Worm (Caenorhabditis elegans) whole organism, late embryonic: Measurements from ENCODE around the gene Y40A1A.2.

ENCODE experiments used
- F13H6.1 ChIP-seq: sonication (generic microtip); optimal IDR thresholded peaks from 2 replicates; lab custom pipeline; 2016; ENCODE audit warnings: missing genetic modification characterization, missing compliant biosample characterization
- ama-1 ChIP-seq: fragments of 150-350 bp; optimal IDR thresholded peaks from 2 replicates; lab custom pipeline; 2014
- hlh-30 ChIP-seq: sonication (generic microtip); optimal IDR thresholded peaks from 2 replicates; lab custom pipeline; 2017; ENCODE audit warnings: antibody characterized with exemption, missing genetic modification characterization, missing compliant biosample characterization; ENCODE audit not compliant: insufficient read depth
- nfya-1 ChIP-seq: sonication (generic microtip); optimal IDR thresholded peaks from 2 replicates; lab custom pipeline; 2017; ENCODE audit warnings: missing genetic modification characterization, mild to moderate bottlenecking, missing compliant biosample characterization, antibody characterized with exemption, moderate library complexity
- odd-2 ChIP-seq: sonication (generic microtip); optimal IDR thresholded peaks from 2 replicates; lab custom pipeline; 2017; ENCODE audit warnings: antibody characterized with exemption, mild to moderate bottlenecking, missing genetic modification characterization, missing compliant biosample characterization
- ref-2 ChIP-seq: sonication (generic microtip); optimal IDR thresholded peaks from 2 replicates; lab custom pipeline; 2016; ENCODE audit warnings: missing genetic modification characterization, missing compliant biosample characterization
- tbx-7 ChIP-seq: sonication (generic microtip); optimal IDR thresholded peaks from 2 replicates; lab custom pipeline; 2016; ENCODE audit warnings: missing genotype, missing genetic modification characterization, missing compliant biosample characterization
- ttx-3 ChIP-seq: sonication (generic microtip); optimal IDR thresholded peaks from 2 replicates; lab custom pipeline; 2016; ENCODE audit warnings: missing genetic modification reagents, missing genetic modification characterization, missing compliant biosample characterization

DNA sequence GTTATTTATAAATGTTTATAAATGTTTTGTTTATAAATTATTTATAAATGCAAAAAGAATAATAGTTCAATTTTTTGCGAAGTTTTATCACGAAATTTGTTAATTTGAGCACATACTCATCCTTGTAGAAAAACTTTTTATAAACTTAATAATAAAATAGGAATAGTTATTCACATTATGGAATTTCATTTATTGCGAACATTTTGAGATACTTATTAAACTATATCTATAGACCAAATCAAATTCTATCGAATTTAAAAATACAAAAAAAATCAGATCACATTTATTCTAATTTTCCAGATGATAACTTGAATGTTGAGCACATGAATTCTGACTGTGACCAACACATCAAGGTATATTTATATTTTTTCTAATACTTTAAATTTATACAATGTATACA, 28.3 kb downstream of the Y40A1A.2 start, which contains the start of gene Y102A11A.3:
- TF ChIP-seq nfya-1 (no peak), ttx-3 (tag; lab: Kevin White, UChicago) (no peak), F13H6.1 (no peak), ref-2 (tag; lab: Kevin White, UChicago) (no peak), tbx-7 (tag; lab: Kevin White, UChicago) (no peak), hlh-30 (no peak), odd-2 (tag; lab: Kevin White, UChicago) (no peak), ama-1 (no peak)
